Worm (Caenorhabditis elegans): Measurements from ENCODE around the gene C02B4.3.

Gene C02B4.3

ce11 chrX:12668941-12669501 lies 9.4 kb upstream of the C02B4.3 start (continued):
- TF ChIP-seq lir-3 (tag; optimal IDR thresholded peaks at IDR 0.05; ENCODE audit: poor library complexity) (no peak), snu-23 (GFP tag; optimal IDR thresholded peaks at IDR 0.05) (no peak), C34B4.2 (tag; optimal IDR thresholded peaks at IDR 0.05) (no peak), unc-30 (tag; optimal IDR thresholded peaks at IDR 0.05) (no peak), dsc-1 (tag; optimal IDR thresholded peaks at IDR 0.05) (peak; percentile 97), mdl-1 (tag; optimal IDR thresholded peaks at IDR 0.05) (no peak), lin-15B (tag; optimal IDR thresholded peaks at IDR 0.05) (no peak), ama-1 (optimal IDR thresholded peaks at IDR 0.05) (no peak), lin-35 (GFP tag; optimal IDR thresholded peaks at IDR 0.05) (no peak), xbp-1 (tag; optimal IDR thresholded peaks at IDR 0.05) (peak; percentile 15), aha-1 (tag; optimal IDR thresholded peaks at IDR 0.05) (no peak), efl-3 (GFP tag; optimal IDR thresholded peaks at IDR 0.05) (no peak), unc-98 (GFP tag; IDR thresholded peaks at IDR 0.05) (no peak), egl-13 (tag; optimal IDR thresholded peaks at IDR 0.05) (peak; percentile 63), lin-39 (tag; optimal IDR thresholded peaks at IDR 0.05) (no peak), efl-1 (optimal IDR thresholded peaks at IDR 0.05) (no peak), efl-1 (GFP tag; optimal IDR thresholded peaks at IDR 0.05 in 1 of 2) (no peak), swsn-7 (tag; optimal IDR thresholded peaks at IDR 0.05) (peak; percentile 68), fkh-4 (tag; optimal IDR thresholded peaks at IDR 0.05; ENCODE audit: borderline replicate concordance) (peak; percentile 27), F16B12.6 (tag; optimal IDR thresholded peaks at IDR 0.05) (no peak), nhr-47 (tag; optimal IDR thresholded peaks at IDR 0.05) (peak; percentile 83)

- TF ChIP-seq ceh-90 (tag; optimal IDR thresholded peaks at IDR 0.05) (no peak), ceh-8 (GFP tag; optimal IDR thresholded peaks at IDR 0.05) (no peak), lir-3 (tag; optimal IDR thresholded peaks at IDR 0.05; ENCODE audit: poor library complexity) (no peak), mab-9 (GFP tag; IDR thresholded peaks at IDR 0.05) (no peak), ces-1 (GFP tag; optimal IDR thresholded peaks at IDR 0.05) (no peak), nhr-85 (tag) (peak; percentile 76), lin-14 (GFP tag; optimal IDR thresholded peaks at IDR 0.05) (peak; percentile 67), sox-4 (tag; optimal IDR thresholded peaks at IDR 0.05) (no peak), tlp-1 (tag; optimal IDR thresholded peaks at IDR 0.05) (no peak), mep-1 (tag; optimal IDR thresholded peaks at IDR 0.05) (peak; percentile 77), aly-2 (tag; optimal IDR thresholded peaks at IDR 0.05) (no peak), efl-3 (GFP tag; optimal IDR thresholded peaks at IDR 0.05) (no peak), ztf-4 (tag; optimal IDR thresholded peaks at IDR 0.05) (peak; percentile 12), mdl-1 (tag; optimal IDR thresholded peaks at IDR 0.05) (peak in 1 of 2 experiments; percentile 10), lin-39 (tag; optimal IDR thresholded peaks at IDR 0.05) (no peak), unc-86 (tag; optimal IDR thresholded peaks at IDR 0.05) (no peak), ama-1 (optimal IDR thresholded peaks at IDR 0.05) (no peak), pag-3 (tag; optimal IDR thresholded peaks at IDR 0.05; ENCODE audit: borderline replicate concordance, insufficient read depth) (no peak), swsn-7 (tag; optimal IDR thresholded peaks at IDR 0.05) (peak; percentile 20), Y116A8C.19 (tag; optimal IDR thresholded peaks at IDR 0.05; ENCODE audit: borderline replicate concordance) (no peak), lin-15B (tag; optimal IDR thresholded peaks at IDR 0.05) (no peak), snpc-4 (tag; optimal IDR thresholded peaks at IDR 0.05) (no peak), zip-4 (GFP tag; optimal IDR thresholded peaks at IDR 0.05) (no peak), dpl-1 (GFP tag; optimal IDR thresholded peaks at IDR 0.05) (peak in 2 of 3 experiments; percentile 22 to 36), aha-1 (tag; optimal IDR thresholded peaks at IDR 0.05) (no peak), hlh-17 (GFP tag; optimal IDR thresholded peaks at IDR 0.05; ENCODE audit: borderline replicate concordance) (no peak), C34B4.2 (tag; optimal IDR thresholded peaks at IDR 0.05) (no peak), sptf-1 (tag; optimal IDR thresholded peaks at IDR 0.05) (no peak), jun-1 (tag; optimal IDR thresholded peaks at IDR 0.05) (no peak), unc-62 (GFP tag; optimal IDR thresholded peaks at IDR 0.05) (no peak), unc-98 (GFP tag; IDR thresholded peaks at IDR 0.05) (no peak), F16B12.6 (tag; optimal IDR thresholded peaks at IDR 0.05) (no peak), ceh-82 (tag; optimal IDR thresholded peaks at IDR 0.05) (peak in 1 of 3 experiments; percentile 2), skn-1 (tag; optimal IDR thresholded peaks at IDR 0.05) (peak; percentile 58), nhr-71 (tag; optimal IDR thresholded peaks at IDR 0.05) (peak; percentile 79), nhr-28 (tag; optimal IDR thresholded peaks at IDR 0.05) (no peak), mef-2 (tag; optimal IDR thresholded peaks at IDR 0.05) (no peak), alr-1 (tag; optimal IDR thresholded peaks at IDR 0.05; ENCODE audit: borderline replicate concordance) (no peak), irx-1 (tag; optimal IDR thresholded peaks at IDR 0.05) (no peak)
Measured at ce11 chrX:12667804-12668511, 8.3 kb upstream of the C02B4.3 start, which contains the start of gene nhr-17. TSS of gene nhr-17 (minus strand) at chrX:12667854.
